Worm (Caenorhabditis elegans) whole organism, L1 larva: ENCODE measurements around the gene C06B8.3.

ENCODE experiments used
- C04F5.9 ChIP-seq: sonication (generic microtip); optimal IDR thresholded peaks from 2 replicates; lab custom pipeline; 2016; ENCODE audit warnings: missing genetic modification characterization, missing compliant biosample characterization
- C16A3.4 ChIP-seq: fragments of 150-350 bp; optimal IDR thresholded peaks from 2 replicates; lab custom pipeline; 2014; ENCODE audit warnings: missing biosample characterization, missing genetic modification characterization
- C34B4.2 ChIP-seq: sonication (generic microtip); optimal IDR thresholded peaks from 2 replicates; lab custom pipeline; 2017; ENCODE audit warnings: mild to moderate bottlenecking, missing genetic modification characterization, missing compliant biosample characterization
- Y116A8C.19 ChIP-seq: sonication (generic microtip); optimal IDR thresholded peaks from 2 replicates; lab custom pipeline; 2016; ENCODE audit warnings: missing compliant biosample characterization, missing genetic modification characterization, borderline replicate concordance
- aly-2 ChIP-seq: fragments of 150-350 bp; optimal IDR thresholded peaks from 2 replicates; lab custom pipeline; 2014; ENCODE audit warnings: missing biosample characterization, missing genetic modification characterization
- ama-1 ChIP-seq: fragments of 150-350 bp; optimal IDR thresholded peaks from 2 replicates; lab custom pipeline; 2014
- blmp-1 ChIP-seq: fragments of 150-350 bp; optimal IDR thresholded peaks from 2 replicates; lab custom pipeline; 2014; ENCODE audit warnings: missing biosample characterization, missing genetic modification characterization
- ceh-82 ChIP-seq, 3 experiments: fragments of 150-350 bp in 1 of 3; sonication (generic microtip) in 2 of 3; optimal IDR thresholded peaks; 2 replicates each; lab custom pipeline; 2014 to 2017; ENCODE audit warnings: missing biosample characterization in 3 of 3, missing genetic modification characterization in 3 of 3
- ceh-88 ChIP-seq: fragments of 200-800 bp; sonication (Bioruptor generic); IDR thresholded peaks from 2 replicates; pipeline ENCODE4 v1.3.6; 2022; ENCODE audit warnings: missing genetic modification characterization, missing compliant biosample characterization
- ces-1 ChIP-seq: fragments of 150-350 bp; optimal IDR thresholded peaks from 2 replicates; lab custom pipeline; 2014; ENCODE audit warnings: missing biosample characterization, missing genetic modification reagents, missing genetic modification characterization
- efl-3 ChIP-seq: fragments of 200-800 bp; sonication (Bioruptor generic); optimal IDR thresholded peaks from 2 replicates; lab custom pipeline; 2018; ENCODE audit warnings: mild to moderate bottlenecking, missing genetic modification characterization, missing compliant biosample characterization
- egl-13 ChIP-seq: sonication (generic microtip); optimal IDR thresholded peaks from 2 replicates; lab custom pipeline; 2016; ENCODE audit warnings: missing genotype, missing genetic modification reagents, missing genetic modification characterization, missing compliant biosample characterization
- elt-3 ChIP-seq, 6 experiments: fragments of 150-350 bp in 1 of 6; sonication (generic microtip); optimal IDR thresholded peaks; 2 replicates each; lab custom pipeline; 2017 to 2018; ENCODE audit warnings: missing biosample characterization in 6 of 6, missing genetic modification characterization in 6 of 6, inconsistent platforms in 1 of 6
- fos-1 ChIP-seq: fragments of 150-350 bp; optimal IDR thresholded peaks from 2 replicates; lab custom pipeline; 2014; ENCODE audit warnings: missing biosample characterization, missing genetic modification characterization
- hlh-4 ChIP-seq: sonication (generic microtip); optimal IDR thresholded peaks from 2 replicates; lab custom pipeline; 2016; ENCODE audit warnings: mild to moderate bottlenecking, missing genetic modification characterization, missing compliant biosample characterization
- hpl-2 ChIP-seq: fragments of 150-350 bp; optimal IDR thresholded peaks from 2 replicates; lab custom pipeline; 2014; ENCODE audit warnings: missing biosample characterization, missing genetic modification reagents, missing genetic modification characterization
- irx-1 ChIP-seq: sonication (generic microtip); optimal IDR thresholded peaks from 2 replicates; lab custom pipeline; 2016; ENCODE audit warnings: missing genetic modification characterization, missing compliant biosample characterization
- isw-1 ChIP-seq: fragments of 200-800 bp; sonication (Bioruptor generic); IDR thresholded peaks from 2 replicates; pipeline ENCODE4 v1.3.6; 2022; ENCODE audit warnings: missing genetic modification characterization, missing compliant biosample characterization
- jun-1 ChIP-seq: fragments of 150-350 bp; optimal IDR thresholded peaks from 2 replicates; lab custom pipeline; 2014; ENCODE audit warnings: missing biosample characterization, missing genetic modification reagents, missing genetic modification characterization
- lin-13 ChIP-seq: fragments of 150-350 bp; optimal IDR thresholded peaks from 2 replicates; lab custom pipeline; 2014; ENCODE audit warnings: missing biosample characterization, missing genetic modification reagents, missing genetic modification characterization
- lin-15B ChIP-seq: fragments of 150-350 bp; sonication (generic microtip); optimal IDR thresholded peaks from 3 replicates; lab custom pipeline; 2014; ENCODE audit warnings: missing biosample characterization, missing genetic modification characterization
- lin-35 ChIP-seq, 2 experiments: fragments of 150-350 bp; optimal IDR thresholded peaks; 2 replicates each; lab custom pipeline; 2014; ENCODE audit warnings: missing biosample characterization in 2 of 2, missing genetic modification characterization in 2 of 2, missing genetic modification reagents in 2 of 2
- lin-39 ChIP-seq: fragments of 150-350 bp; optimal IDR thresholded peaks from 2 replicates; lab custom pipeline; 2014; ENCODE audit warnings: missing biosample characterization, missing genetic modification reagents, missing genetic modification characterization
- lir-3 ChIP-seq: sonication (generic microtip); optimal IDR thresholded peaks from 2 replicates; lab custom pipeline; 2016; ENCODE audit warnings: mild to moderate bottlenecking, missing genetic modification characterization, moderate library complexity, missing compliant biosample characterization; ENCODE audit not compliant: poor library complexity
- lsy-2 ChIP-seq, 2 experiments: fragments of 150-350 bp; optimal IDR thresholded peaks; 2 replicates each; lab custom pipeline; 2014; ENCODE audit warnings: missing biosample characterization in 2 of 2, missing genetic modification characterization in 2 of 2
- mef-2 ChIP-seq: fragments of 150-350 bp; optimal IDR thresholded peaks from 2 replicates; lab custom pipeline; 2014; ENCODE audit warnings: missing biosample characterization, missing genetic modification characterization
- mep-1 ChIP-seq: fragments of 150-350 bp; optimal IDR thresholded peaks from 2 replicates; lab custom pipeline; 2014; ENCODE audit warnings: missing biosample characterization, missing genetic modification characterization
- nhr-11 ChIP-seq: fragments of 150-350 bp; optimal IDR thresholded peaks from 2 replicates; lab custom pipeline; 2014; ENCODE audit warnings: missing biosample characterization, missing genetic modification characterization
- nhr-19 ChIP-seq: fragments of 200-800 bp; sonication (Bioruptor generic); conservative IDR thresholded peaks from 2 replicates; pipeline ENCODE4 v1.3.6; 2022; ENCODE audit warnings: missing genetic modification characterization, missing compliant biosample characterization
- nhr-28 ChIP-seq: fragments of 150-350 bp; optimal IDR thresholded peaks from 2 replicates; lab custom pipeline; 2014; ENCODE audit warnings: missing biosample characterization, missing genetic modification characterization
- nhr-47 ChIP-seq: sonication (generic microtip); optimal IDR thresholded peaks from 2 replicates; lab custom pipeline; 2016; ENCODE audit warnings: mild to moderate bottlenecking, missing genetic modification characterization, moderate library complexity, missing compliant biosample characterization
- nhr-71 ChIP-seq: sonication (generic microtip); optimal IDR thresholded peaks from 2 replicates; lab custom pipeline; 2016; ENCODE audit warnings: mild to moderate bottlenecking, missing genetic modification characterization, moderate library complexity, missing compliant biosample characterization
- nhr-76 ChIP-seq: sonication (generic microtip); optimal IDR thresholded peaks from 2 replicates; lab custom pipeline; 2017; ENCODE audit warnings: missing biosample characterization, missing genetic modification characterization
- nhr-90 ChIP-seq: sonication (generic microtip); optimal IDR thresholded peaks from 2 replicates; lab custom pipeline; 2016; ENCODE audit warnings: mild to moderate bottlenecking, missing genetic modification characterization, missing compliant biosample characterization; ENCODE audit not compliant: poor library complexity
- rnt-1 ChIP-seq: sonication (generic microtip); optimal IDR thresholded peaks from 2 replicates; lab custom pipeline; 2016; ENCODE audit warnings: mild to moderate bottlenecking, missing genetic modification characterization, moderate library complexity, missing compliant biosample characterization
- skn-1 ChIP-seq: fragments of 150-350 bp; optimal IDR thresholded peaks from 2 replicates; lab custom pipeline; 2014; ENCODE audit warnings: missing biosample characterization, missing genetic modification characterization
- snpc-4 ChIP-seq: fragments of 150-350 bp; optimal IDR thresholded peaks from 2 replicates; lab custom pipeline; 2014; ENCODE audit warnings: missing biosample characterization, missing genetic modification characterization
- sox-4 ChIP-seq: sonication (generic microtip); optimal IDR thresholded peaks from 2 replicates; lab custom pipeline; 2016; ENCODE audit warnings: missing genetic modification characterization, missing compliant biosample characterization
- sptf-1 ChIP-seq: fragments of 150-350 bp; optimal IDR thresholded peaks from 2 replicates; lab custom pipeline; 2014; ENCODE audit warnings: missing biosample characterization, missing genetic modification characterization
- sup-37 ChIP-seq: fragments of 200-800 bp; sonication (Bioruptor generic); optimal IDR thresholded peaks from 2 replicates; lab custom pipeline; 2018; ENCODE audit warnings: mild to moderate bottlenecking, missing genetic modification characterization, missing compliant biosample characterization
- tlp-1 ChIP-seq: fragments of 150-350 bp; optimal IDR thresholded peaks from 2 replicates; lab custom pipeline; 2014; ENCODE audit warnings: missing biosample characterization, missing genetic modification characterization
- unc-130 ChIP-seq: fragments of 150-350 bp; optimal IDR thresholded peaks from 2 replicates; lab custom pipeline; 2017; ENCODE audit warnings: missing biosample characterization, missing genetic modification characterization, inconsistent platforms
- unc-30 ChIP-seq: sonication (generic microtip); optimal IDR thresholded peaks from 2 replicates; lab custom pipeline; 2017; ENCODE audit warnings: missing biosample characterization, missing genetic modification characterization
- unc-62 ChIP-seq: fragments of 150-350 bp; optimal IDR thresholded peaks from 2 replicates; lab custom pipeline; 2014; ENCODE audit warnings: missing biosample characterization, missing genetic modification reagents, missing genetic modification characterization
- unc-98 ChIP-seq: fragments of 200-800 bp; sonication (Bioruptor generic); IDR thresholded peaks from 2 replicates; pipeline ENCODE4 v1.3.6; 2022; ENCODE audit warnings: missing genetic modification characterization, missing compliant biosample characterization
- vab-15 ChIP-seq: sonication (generic microtip); optimal IDR thresholded peaks from 2 replicates; lab custom pipeline; 2017; ENCODE audit warnings: missing genotype, mild to moderate bottlenecking, missing genetic modification characterization, missing compliant biosample characterization
- xbp-1 ChIP-seq: sonication (generic microtip); optimal IDR thresholded peaks from 2 replicates; lab custom pipeline; 2016; ENCODE audit warnings: missing genetic modification characterization, missing compliant biosample characterization
- ztf-4 ChIP-seq: fragments of 150-350 bp; optimal IDR thresholded peaks from 2 replicates; lab custom pipeline; 2014; ENCODE audit warnings: missing biosample characterization, missing genetic modification characterization

The C06B8.3 gene

ce11 chrV:15493680-15494079, 9.2 kb upstream of the C06B8.3 start, which contains the start of gene srh-218:
TSS of gene srh-218 (plus strand) at chrV:15493980.
- no peak for TF ChIP-seq vab-15 (tag; lab: Kevin White, UChicago)
- TF ChIP-seq nhr-90: no peak
- no peak for TF ChIP-seq unc-30 (tag; lab: Kevin White, UChicago)
- no peak for TF ChIP-seq rnt-1 (tag; lab: Kevin White, UChicago)
- TF ChIP-seq lin-39 (tag; lab: Kevin White, UChicago): no peak
- no peak for TF ChIP-seq Y116A8C.19 (tag; lab: Kevin White, UChicago)
- TF ChIP-seq nhr-11 (tag; lab: Kevin White, UChicago): no peak
- no peak for TF ChIP-seq sptf-1
- TF ChIP-seq sox-4 (tag; lab: Kevin White, UChicago): no peak

- TF ChIP-seq ces-1 (GFP tag; lab: Kevin White, UChicago): no peak
Observed at ce11 chrV:15492518-15492917, 8.1 kb upstream of the C06B8.3 start, which contains the start of gene str-264. TSS of gene str-264 (minus strand) at chrV:15492618.

ce11 chrV:15487764-15488163, 3.3 kb upstream of the C06B8.3 start, which contains the start of gene srw-21:
TSS of gene srw-21 (plus strand) at chrV:15488064.
- TF ChIP-seq egl-13 (tag; lab: Kevin White, UChicago) (no peak), nhr-28 (tag; lab: Kevin White, UChicago) (no peak), efl-3 (GFP tag; lab: Kevin White, UChicago) (no peak), unc-130 (no peak), ztf-4 (tag; lab: Kevin White, UChicago) (no peak), skn-1 (tag; lab: Kevin White, UChicago) (no peak), lin-35 (GFP tag; optimal IDR thresholded peaks at IDR 0.05; lab: Kevin White, UChicago) (no peak), nhr-11 (tag; lab: Kevin White, UChicago) (no peak), hpl-2 (no peak), C16A3.4 (no peak), xbp-1 (tag; lab: Kevin White, UChicago) (no peak), isw-1 (GFP tag; lab: Robert Waterston, UW) (no peak), irx-1 (tag; lab: Kevin White, UChicago) (no peak), snpc-4 (tag; lab: Kevin White, UChicago) (no peak), mef-2 (tag; lab: Kevin White, UChicago) (no peak), nhr-76 (no peak)

ce11 chrV:15483563-15483962, 874 bp downstream of the C06B8.3 start:
- TF ChIP-seq jun-1 (tag; lab: Kevin White, UChicago): no peak
- TF ChIP-seq unc-98 (GFP tag; lab: Robert Waterston, UW): no peak
- no peak for TF ChIP-seq hlh-4 (tag; lab: Kevin White, UChicago)
- no peak for TF ChIP-seq ceh-88 (GFP tag; lab: Robert Waterston, UW)
- TF ChIP-seq unc-62: no peak
- TF ChIP-seq fos-1 (tag; lab: Kevin White, UChicago): no peak
- peak; percentile 27; the same call in 1 of the 2 replicates for TF ChIP-seq nhr-19 (GFP tag; lab: Robert Waterston, UW)
- no peak for TF ChIP-seq lin-13 (GFP tag; lab: Kevin White, UChicago)
- peak; percentile 45 for TF ChIP-seq blmp-1
- TF ChIP-seq sox-4 (tag; lab: Kevin White, UChicago): no peak
- TF ChIP-seq aly-2 (tag; lab: Kevin White, UChicago): no peak
- TF ChIP-seq Y116A8C.19 (tag; lab: Kevin White, UChicago): no peak
- no peak for TF ChIP-seq lin-15B (tag; lab: Kevin White, UChicago)
- no peak for TF ChIP-seq ceh-82 (tag; optimal IDR thresholded peaks at IDR 0.05; lab: Kevin White, UChicago)
- no peak for TF ChIP-seq lir-3
- TF ChIP-seq xbp-1 (tag; lab: Kevin White, UChicago): no peak
- TF ChIP-seq ama-1 (lab: Kevin White, UChicago): no peak
- no peak for TF ChIP-seq nhr-11 (tag; lab: Kevin White, UChicago)
- TF ChIP-seq nhr-28 (tag; lab: Kevin White, UChicago): no peak
- TF ChIP-seq nhr-47 (tag; lab: Kevin White, UChicago): no peak
- TF ChIP-seq rnt-1 (tag; lab: Kevin White, UChicago): no peak
- no peak for TF ChIP-seq unc-130
- no peak for TF ChIP-seq sup-37
- no peak for TF ChIP-seq nhr-76
- TF ChIP-seq nhr-71 (tag; lab: Kevin White, UChicago): no peak
- TF ChIP-seq C34B4.2 (tag; lab: Kevin White, UChicago): no peak
- TF ChIP-seq tlp-1 (tag; lab: Kevin White, UChicago): no peak
- peak in 1 of 6 experiments; percentile 9 for TF ChIP-seq elt-3 (tag; optimal IDR thresholded peaks at IDR 0.05; lab: Kevin White, UChicago)
- no peak for TF ChIP-seq lsy-2 (tag; optimal IDR thresholded peaks at IDR 0.05; lab: Kevin White, UChicago)
- no peak for TF ChIP-seq C04F5.9 (tag; lab: Kevin White, UChicago)
- TF ChIP-seq mep-1 (tag; lab: Kevin White, UChicago): peak; percentile 17
- TF ChIP-seq sptf-1: no peak
